Worm (Caenorhabditis elegans): ENCODE measurements around the gene crn-4.
A peak's percentile ranks its signal among the peaks of the same experiment; 100 is the strongest.

crn-4 gene

DNA sequence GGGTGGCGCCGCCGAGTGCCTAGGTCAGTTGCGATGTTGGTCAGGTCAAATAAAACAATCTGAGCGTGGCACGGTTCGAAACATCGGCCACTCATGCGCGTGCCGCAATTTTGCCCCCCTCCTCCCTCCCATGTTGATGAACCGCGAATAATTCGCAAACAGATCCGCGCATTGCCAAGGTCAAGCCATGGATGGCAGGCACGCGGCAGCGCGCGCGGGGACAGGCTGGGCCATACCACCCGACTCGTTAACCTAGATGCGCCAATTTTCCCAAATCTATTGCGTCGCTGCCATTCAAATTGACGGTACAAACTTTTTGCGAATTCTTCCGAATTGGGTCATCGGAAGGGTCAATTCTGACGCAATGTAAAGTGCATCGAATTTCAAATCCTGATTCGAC, 41.2 kb downstream of the crn-4 start (continued):
- TF ChIP-seq nhr-77 (tag; optimal IDR thresholded peaks at IDR 0.05) = no peak
- no peak for TF ChIP-seq dmd-8 (GFP tag; IDR thresholded peaks at IDR 0.05)
- 0 out of 2 replicates have a peak, but pooled peaks have one; percentile 6 for TF ChIP-seq vab-7 (GFP tag; IDR thresholded peaks at IDR 0.05)
- no peak for TF ChIP-seq duxl-1 (tag; optimal IDR thresholded peaks at IDR 0.05; ENCODE audit: poor library complexity)
- no peak for TF ChIP-seq lin-39 (tag; optimal IDR thresholded peaks at IDR 0.05)
- TF ChIP-seq nhr-42 (GFP tag; IDR thresholded peaks at IDR 0.05) = no peak
- TF ChIP-seq mxl-2 (GFP tag; conservative IDR thresholded peaks at IDR 0.05) = 0 out of 2 replicates have a peak, but pooled peaks have one; percentile 52
- TF ChIP-seq ceh-28 (tag; optimal IDR thresholded peaks at IDR 0.05) = no peak
- TF ChIP-seq unc-62 (GFP tag; optimal IDR thresholded peaks at IDR 0.05 in 1 of 2) = no peak
- no peak for TF ChIP-seq unc-62 (tag; optimal IDR thresholded peaks at IDR 0.05)
- TF ChIP-seq attf-4 (tag; optimal IDR thresholded peaks at IDR 0.05) = no peak
- TF ChIP-seq nhr-111 (GFP tag; optimal IDR thresholded peaks at IDR 0.05) = no peak
- TF ChIP-seq aha-1 (tag) = peak; percentile 57
- TF ChIP-seq tag-97 (GFP tag; IDR thresholded peaks at IDR 0.05) = no peak
- TF ChIP-seq ctbp-1 (GFP tag; IDR thresholded peaks at IDR 0.05) = no peak
- TF ChIP-seq F10B5.3 (tag; optimal IDR thresholded peaks at IDR 0.05) = no peak
- no peak for TF ChIP-seq nhr-6 (tag; optimal IDR thresholded peaks at IDR 0.05)
- no peak for TF ChIP-seq daf-12 (tag; optimal IDR thresholded peaks at IDR 0.05)
- TF ChIP-seq mes-2 (tag; optimal IDR thresholded peaks at IDR 0.05; ENCODE audit: poor library complexity, severe bottlenecking) = peak; percentile 6
- TF ChIP-seq hif-1 (tag; optimal IDR thresholded peaks at IDR 0.05) = no peak
- no peak for TF ChIP-seq pha-4 (GFP tag; IDR thresholded peaks at IDR 0.05)
- TF ChIP-seq pha-4 (tag; optimal IDR thresholded peaks at IDR 0.05) = no peak
- TF ChIP-seq aly-2 (tag; optimal IDR thresholded peaks at IDR 0.05) = no peak
- no peak for TF ChIP-seq snpc-4 (tag; optimal IDR thresholded peaks at IDR 0.05)
- no peak for TF ChIP-seq lim-7 (GFP tag; IDR thresholded peaks at IDR 0.05)
- TF ChIP-seq ceh-32 (tag; optimal IDR thresholded peaks at IDR 0.05; ENCODE audit: poor library complexity) = no peak
- TF ChIP-seq zip-2 (tag; optimal IDR thresholded peaks at IDR 0.05) = no peak
- no peak for TF ChIP-seq ceh-20 (GFP tag; IDR thresholded peaks at IDR 0.05)
- no peak for TF ChIP-seq mdt-29 (GFP tag; IDR thresholded peaks at IDR 0.05)
- TF ChIP-seq daf-19 (GFP tag; conservative IDR thresholded peaks at IDR 0.05) = no peak
- TF ChIP-seq madf-9 (GFP tag; conservative IDR thresholded peaks at IDR 0.05) = no peak
- TF ChIP-seq F37D6.2 (tag; optimal IDR thresholded peaks at IDR 0.05) = no peak
- TF ChIP-seq lin-1 (GFP tag; IDR thresholded peaks at IDR 0.05) = no peak
- no peak for TF ChIP-seq Y48G9A.11 (GFP tag; IDR thresholded peaks at IDR 0.05)
- no peak for TF ChIP-seq snpc-1.2 (GFP tag; IDR thresholded peaks at IDR 0.05)
- no peak for TF ChIP-seq ZK546.5 (tag; optimal IDR thresholded peaks at IDR 0.05)
- no peak for TF ChIP-seq D1046.2 (GFP tag; IDR thresholded peaks at IDR 0.05)
- no peak for TF ChIP-seq skn-1 (tag; optimal IDR thresholded peaks at IDR 0.05)
- TF ChIP-seq lir-3 (tag; optimal IDR thresholded peaks at IDR 0.05) = no peak
- no peak for TF ChIP-seq F49E8.2 (tag; optimal IDR thresholded peaks at IDR 0.05; ENCODE audit: borderline replicate concordance)
- no peak for TF ChIP-seq spr-1 (tag; optimal IDR thresholded peaks at IDR 0.05)
- TF ChIP-seq Y5F2A.4 (GFP tag; optimal IDR thresholded peaks at IDR 0.05) = no peak
- TF ChIP-seq fos-1 (tag; optimal IDR thresholded peaks at IDR 0.05) = no peak
- TF ChIP-seq nhr-11 (tag; optimal IDR thresholded peaks at IDR 0.05) = no peak
- TF ChIP-seq T20F7.1 (GFP tag; optimal IDR thresholded peaks at IDR 0.05) = no peak
- TF ChIP-seq dmd-9 (GFP tag; IDR thresholded peaks at IDR 0.05) = no peak
- no peak for TF ChIP-seq zfp-3 (GFP tag; conservative IDR thresholded peaks at IDR 0.05)
- no peak for TF ChIP-seq madf-5 (GFP tag; IDR thresholded peaks at IDR 0.05)
- no peak for TF ChIP-seq daf-16 (GFP tag; optimal IDR thresholded peaks at IDR 0.05)
- TF ChIP-seq daf-16 (tag; optimal IDR thresholded peaks at IDR 0.05) = no peak
- no peak for TF ChIP-seq zag-1 (tag; optimal IDR thresholded peaks at IDR 0.05)
- TF ChIP-seq mdl-1 (tag; optimal IDR thresholded peaks at IDR 0.05) = peak in 1 of 2 experiments; percentile 18
- no peak for TF ChIP-seq Y75B8A.6 (GFP tag; IDR thresholded peaks at IDR 0.05)
